Fruit fly (Drosophila melanogaster): ENCODE measurements around the gene CG13055.

- TF ChIP-seq Hr78 (GFP tag; optimal IDR thresholded peaks at IDR 0.05) = no peak
- no peak for TF ChIP-seq sv (GFP tag; optimal IDR thresholded peaks at IDR 0.05)
- TF ChIP-seq br (GFP tag; optimal IDR thresholded peaks at IDR 0.05) = no peak
- TF ChIP-seq h (GFP tag; optimal IDR thresholded peaks at IDR 0.05) = no peak
- TF ChIP-seq psq (GFP tag; optimal IDR thresholded peaks at IDR 0.05) = no peak
- no peak for TF ChIP-seq Sp1 (GFP tag; optimal IDR thresholded peaks at IDR 0.05)
- TF ChIP-seq foxo (GFP tag; optimal IDR thresholded peaks at IDR 0.05) = no peak
- no peak for TF ChIP-seq lola (GFP tag; optimal IDR thresholded peaks at IDR 0.05)
- TF ChIP-seq HLH106 (tag; optimal IDR thresholded peaks at IDR 0.05) = no peak
- TF ChIP-seq pan (optimal IDR thresholded peaks at IDR 0.05) = no peak
- no peak for TF ChIP-seq Abd-B (GFP tag; optimal IDR thresholded peaks at IDR 0.05)
Measured at dm6 chr3L:16208053-16208838, 43.9 kb downstream of the CG13055 start.

Data from whole organism, wandering third instar larva.